Fruit fly (Drosophila melanogaster): ENCODE data around the gene CG11755.

Gene CG11755

dm6 chr3R:8659907-8660660 lies 16.6 kb upstream of the CG11755 start (continued):
- TF ChIP-seq Max (GFP tag; optimal IDR thresholded peaks at IDR 0.05) = peak; percentile 76
- TF ChIP-seq vnd (GFP tag; IDR thresholded peaks at IDR 0.05; ENCODE audit: partially characterized antibody) = peak; percentile 75
- TF ChIP-seq CG12104 (GFP tag; optimal IDR thresholded peaks at IDR 0.05) = no peak
- TF ChIP-seq CG7745 (tag; optimal IDR thresholded peaks at IDR 0.05) = no peak
- TF ChIP-seq Adf1 (GFP tag; IDR thresholded peaks at IDR 0.05) = peak; percentile 66
- peak; percentile 96 for TF ChIP-seq bbx (GFP tag; IDR thresholded peaks at IDR 0.05; ENCODE audit: partially characterized antibody)
- TF ChIP-seq CG4707 (GFP tag; optimal IDR thresholded peaks at IDR 0.05) = no peak
- peak; percentile 49; the same call in 1 of the 3 replicates for TF ChIP-seq gce (GFP tag; IDR thresholded peaks at IDR 0.05)
- TF ChIP-seq Lpt (GFP tag; optimal IDR thresholded peaks at IDR 0.05) = no peak
- TF ChIP-seq odd (GFP tag; optimal IDR thresholded peaks at IDR 0.05) = peak; percentile 21
- peak; percentile 80 for TF ChIP-seq CG14710 (tag; optimal IDR thresholded peaks at IDR 0.05)
- TF ChIP-seq HLH4C (GFP tag; IDR thresholded peaks at IDR 0.05; ENCODE audit: partially characterized antibody) = peak; percentile 88
- TF ChIP-seq CG1024 (GFP tag; IDR thresholded peaks at IDR 0.05) = 0 out of 2 replicates have a peak, but pooled peaks have one; percentile 6
- TF ChIP-seq NFAT (GFP tag; IDR thresholded peaks at IDR 0.05) = peak; percentile 92
- peak; percentile 68 for TF ChIP-seq CG10543 (GFP tag; optimal IDR thresholded peaks at IDR 0.05)
- TF ChIP-seq pan (optimal IDR thresholded peaks at IDR 0.05) = no peak
- peak in 1 of 2 experiments; percentile 10 for TF ChIP-seq pan (GFP tag; optimal IDR thresholded peaks at IDR 0.05 in 1 of 2, IDR thresholded peaks at IDR 0.05 in 1 of 2)
- TF ChIP-seq CG14860 (GFP tag; IDR thresholded peaks at IDR 0.05; ENCODE audit: partially characterized antibody) = peak; percentile 78
- peak; percentile 94 for TF ChIP-seq hb (GFP tag; IDR thresholded peaks at IDR 0.05; ENCODE audit: partially characterized antibody)
- peak; percentile 99 for TF ChIP-seq CG2116 (GFP tag; optimal IDR thresholded peaks at IDR 0.05)
- TF ChIP-seq Gsc (GFP tag; IDR thresholded peaks at IDR 0.05) = no peak
- TF ChIP-seq Six4 (GFP tag; optimal IDR thresholded peaks at IDR 0.05) = no peak
- peak; percentile 41 for TF ChIP-seq run (tag; optimal IDR thresholded peaks at IDR 0.05)
- peak; percentile 94 for TF ChIP-seq CG1603 (tag; optimal IDR thresholded peaks at IDR 0.05)
- TF ChIP-seq Opbp (GFP tag; IDR thresholded peaks at IDR 0.05; ENCODE audit: partially characterized antibody) = peak; percentile 94
- TF ChIP-seq ewg (GFP tag; optimal IDR thresholded peaks at IDR 0.05) = peak; percentile 47
- TF ChIP-seq CG4404 (GFP tag; IDR thresholded peaks at IDR 0.05) = no peak
- TF ChIP-seq cwo (GFP tag; optimal IDR thresholded peaks at IDR 0.05) = peak; percentile 49
- peak; percentile 43 for TF ChIP-seq CG5245 (GFP tag; optimal IDR thresholded peaks at IDR 0.05)
- no peak for TF ChIP-seq Vsx1 (GFP tag; optimal IDR thresholded peaks at IDR 0.05)
- no peak for TF ChIP-seq CG18599 (GFP tag; optimal IDR thresholded peaks at IDR 0.05)
- no peak for TF ChIP-seq CG43689 (GFP tag; IDR thresholded peaks at IDR 0.05)
- peak; percentile 53 for TF ChIP-seq ems (GFP tag; optimal IDR thresholded peaks at IDR 0.05)
- no peak for TF ChIP-seq CG2889 (GFP tag; IDR thresholded peaks at IDR 0.05)
- TF ChIP-seq Drgx (GFP tag; IDR thresholded peaks at IDR 0.05) = no peak
- TF ChIP-seq Kr (GFP tag; optimal IDR thresholded peaks at IDR 0.05) = no peak
- TF ChIP-seq chinmo (GFP tag; IDR thresholded peaks at IDR 0.05; ENCODE audit: partially characterized antibody) = peak; percentile 93; the same call in 3 of the 4 replicates
- TF ChIP-seq CG16863 (GFP tag; optimal IDR thresholded peaks at IDR 0.05) = no peak
- TF ChIP-seq CG4820 (GFP tag; optimal IDR thresholded peaks at IDR 0.05) = no peak
- no peak for TF ChIP-seq org-1 (GFP tag; optimal IDR thresholded peaks at IDR 0.05)
- no peak for TF ChIP-seq Poxn (GFP tag; IDR thresholded peaks at IDR 0.05)
- peak; percentile 84 for TF ChIP-seq CG12659 (GFP tag; optimal IDR thresholded peaks at IDR 0.05)
- TF ChIP-seq Xbp1 (GFP tag; optimal IDR thresholded peaks at IDR 0.05) = peak; percentile 61
- peak; percentile 55 for TF ChIP-seq ssp (GFP tag; IDR thresholded peaks at IDR 0.05)
- TF ChIP-seq CG6272 (GFP tag; IDR thresholded peaks at IDR 0.05) = no peak
- peak; percentile 77 for TF ChIP-seq ken (GFP tag; IDR thresholded peaks at IDR 0.05)
- peak; percentile 39 for TF ChIP-seq Hsf (GFP tag; optimal IDR thresholded peaks at IDR 0.05)
- no peak for TF ChIP-seq dan (GFP tag; IDR thresholded peaks at IDR 0.05)
- no peak for TF ChIP-seq CG10979 (tag; optimal IDR thresholded peaks at IDR 0.05)

Measured in whole organism, embryonic.